Fruit fly (Drosophila melanogaster) whole organism, embryonic: ENCODE measurements around the gene mAChR-C.
A peak's percentile ranks its signal among the peaks of the same experiment; 100 is the strongest.

Source experiments
- B-H1 ChIP-seq: fragments of 200-800 bp; sonication (Bioruptor generic); IDR thresholded peaks from 3 replicates; pipeline ENCODE4 v1.3.6; 2022; ENCODE audit warnings: missing biosample characterization, missing genetic modification characterization
- CG10431 ChIP-seq: fragments of 200-800 bp; sonication (Bioruptor generic); optimal IDR thresholded peaks from 3 replicates; lab custom pipeline; 2018; ENCODE audit warnings: missing biosample characterization, mild to moderate bottlenecking, missing genetic modification characterization
- CG11723 ChIP-seq: fragments of 200-800 bp; sonication (Bioruptor generic); optimal IDR thresholded peaks from 2 replicates; lab custom pipeline; 2017; ENCODE audit warnings: missing biosample characterization, mild to moderate bottlenecking, missing genetic modification characterization
- CG15479 ChIP-seq: fragments of 200-800 bp; sonication (Bioruptor generic); optimal IDR thresholded peaks from 3 replicates; lab custom pipeline; 2019; ENCODE audit warnings: missing biosample characterization, mild to moderate bottlenecking, missing genetic modification characterization, moderate library complexity
- CG15514 ChIP-seq: fragments of 200-800 bp; sonication (Bioruptor generic); optimal IDR thresholded peaks from 3 replicates; lab custom pipeline; 2017; ENCODE audit warnings: missing biosample characterization, missing genetic modification characterization, mild to moderate bottlenecking, moderate library complexity, missing genetic modification reagents
- CG1603 ChIP-seq: fragments of 200-800 bp; sonication (Bioruptor generic); optimal IDR thresholded peaks from 2 replicates; lab custom pipeline; 2019; ENCODE audit warnings: missing biosample characterization, mild to moderate bottlenecking, missing genetic modification characterization, moderate library complexity
- CG3163 ChIP-seq: fragments of 200-800 bp; sonication (Bioruptor generic); optimal IDR thresholded peaks from 3 replicates; lab custom pipeline; 2016; ENCODE audit warnings: missing biosample characterization, missing genetic modification characterization
- CG4404 ChIP-seq: fragments of 200-800 bp; sonication (Bioruptor generic); IDR thresholded peaks from 2 replicates; pipeline ENCODE4 v1.3.6; 2022; ENCODE audit warnings: missing biosample characterization, missing genetic modification characterization
- CG8281 ChIP-seq: fragments of 200-800 bp; sonication (Bioruptor generic); optimal IDR thresholded peaks from 2 replicates; lab custom pipeline; 2018; ENCODE audit warnings: missing biosample characterization, mild to moderate bottlenecking, missing genetic modification characterization, moderate library complexity
- CG8290 ChIP-seq, 3 experiments: fragments of 200-800 bp; sonication (Bioruptor generic); optimal IDR thresholded peaks; 2 replicates each; lab custom pipeline; 2016 to 2019; ENCODE audit warnings: missing biosample characterization in 3 of 3, missing genetic modification characterization in 3 of 3, mild to moderate bottlenecking in 2 of 3, moderate library complexity in 1 of 3
- CG9797 ChIP-seq: fragments of 200-800 bp; sonication (Bioruptor generic); optimal IDR thresholded peaks from 3 replicates; lab custom pipeline; 2018; ENCODE audit warnings: missing biosample characterization, mild to moderate bottlenecking, missing genetic modification characterization
- Dbx ChIP-seq: fragments of 200-800 bp; sonication (Bioruptor generic); IDR thresholded peaks from 3 replicates; pipeline ENCODE4 v1.3.6; 2022; ENCODE audit warnings: missing biosample characterization, missing genetic modification characterization
- Deaf1 ChIP-seq: fragments of 200-800 bp; optimal IDR thresholded peaks from 3 replicates; lab custom pipeline; 2019; ENCODE audit warnings: missing biosample characterization, mild to moderate bottlenecking, missing genetic modification characterization, moderate library complexity
- Elba2 ChIP-seq: fragments of 200-800 bp; sonication (Bioruptor generic); optimal IDR thresholded peaks from 3 replicates; lab custom pipeline; 2016; ENCODE audit warnings: missing biosample characterization, missing genetic modification characterization
- Ets65A ChIP-seq: fragments of 200-800 bp; sonication (Bioruptor generic); peaks from one replicate; lab custom pipeline; 2016; ENCODE audit warnings: missing biosample characterization, missing genetic modification characterization
- Ets97D ChIP-seq: fragments of 200-800 bp; sonication (Bioruptor generic); optimal IDR thresholded peaks from 3 replicates; lab custom pipeline; 2016; ENCODE audit warnings: missing biosample characterization, missing genetic modification characterization
- H2.0 ChIP-seq: fragments of 200-800 bp; sonication (Bioruptor generic); IDR thresholded peaks from 2 replicates; pipeline ENCODE4 v1.3.6; 2022; ENCODE audit warnings: missing biosample characterization, missing genetic modification characterization
- NFAT ChIP-seq: fragments of 200-800 bp; sonication (Bioruptor generic); IDR thresholded peaks from 2 replicates; pipeline ENCODE4 v1.3.6; 2022; ENCODE audit warnings: missing biosample characterization, missing genetic modification characterization
- Opbp ChIP-seq: fragments of 200-800 bp; sonication (Bioruptor generic); IDR thresholded peaks from 3 replicates; pipeline ENCODE4 v1.3.6; 2022; ENCODE audit warnings: missing biosample characterization, missing genetic modification characterization; ENCODE audit not compliant: partially characterized antibody
- Side ChIP-seq: fragments of 200-800 bp; sonication (Bioruptor generic); optimal IDR thresholded peaks from 2 replicates; lab custom pipeline; 2016; ENCODE audit warnings: missing biosample characterization, missing genetic modification characterization
- Sin3A ChIP-seq: fragments of >200 bp; optimal IDR thresholded peaks from 2 replicates; lab custom pipeline; 2018
- Six4 ChIP-seq: fragments of 200-800 bp; sonication (Bioruptor generic); optimal IDR thresholded peaks from 2 replicates; lab custom pipeline; 2016; ENCODE audit warnings: missing biosample characterization, missing genetic modification characterization
- Tbp ChIP-seq: fragments of >200 bp; optimal IDR thresholded peaks from 2 replicates; lab custom pipeline; 2018; ENCODE audit warnings: missing biosample characterization, missing genetic modification characterization
- Trl ChIP-seq, 3 experiments: fragments of >200 bp in 2 of 3; fragments of 200-800 bp in 1 of 3; sonication (Bioruptor generic) in 1 of 3; optimal IDR thresholded peaks; 2 replicates in 1 of 3; 3 replicates in 2 of 3; lab custom pipeline; 2016 to 2017; ENCODE audit warnings: missing biosample characterization in 1 of 3, missing genetic modification characterization in 1 of 3
- Usf ChIP-seq: fragments of 200-800 bp; sonication (Bioruptor generic); optimal IDR thresholded peaks from 2 replicates; lab custom pipeline; 2017; ENCODE audit warnings: missing genotype, missing biosample characterization, missing genetic modification characterization
- YL-1 ChIP-seq: fragments of 200-800 bp; sonication (Bioruptor generic); optimal IDR thresholded peaks from 3 replicates; lab custom pipeline; 2017; ENCODE audit warnings: missing biosample characterization, mild to moderate bottlenecking, missing genetic modification characterization
- amos ChIP-seq: fragments of 200-800 bp; sonication (Bioruptor generic); IDR thresholded peaks from 2 replicates; pipeline ENCODE4 v1.3.6; 2022; ENCODE audit warnings: missing biosample characterization, missing genetic modification characterization; ENCODE audit not compliant: partially characterized antibody
- aop ChIP-seq: fragments of 200-800 bp; sonication (Bioruptor generic); IDR thresholded peaks from 2 replicates; pipeline ENCODE4 v1.3.6; 2022; ENCODE audit warnings: missing biosample characterization, missing genetic modification characterization
- ap ChIP-seq: fragments of 200-800 bp; sonication (Bioruptor generic); IDR thresholded peaks from 2 replicates; pipeline ENCODE4 v1.3.6; 2022; ENCODE audit warnings: missing biosample characterization, missing genetic modification characterization
- ato ChIP-seq: fragments of 200-800 bp; sonication (Bioruptor generic); IDR thresholded peaks from 2 replicates; pipeline ENCODE4 v1.3.6; 2022; ENCODE audit warnings: missing biosample characterization, missing genetic modification characterization; ENCODE audit not compliant: partially characterized antibody
- bsh ChIP-seq, 2 experiments: fragments of 200-800 bp; sonication (Bioruptor generic); optimal IDR thresholded peaks; 2 replicates each; lab custom pipeline; 2017 to 2018; ENCODE audit warnings: mild to moderate bottlenecking in 2 of 2, missing biosample characterization in 2 of 2, missing genetic modification characterization in 2 of 2, moderate library complexity in 1 of 2
- crol ChIP-seq: fragments of 200-800 bp; sonication (Bioruptor generic); IDR thresholded peaks from 2 replicates; pipeline ENCODE4 v1.3.6; 2022; ENCODE audit warnings: missing biosample characterization, missing genetic modification characterization
- dpn ChIP-seq, 2 experiments: fragments of 200-800 bp; sonication (Bioruptor generic); optimal IDR thresholded peaks; 3 replicates each; lab custom pipeline; 2016; ENCODE audit warnings: missing biosample characterization in 2 of 2, missing genetic modification characterization in 2 of 2
- dysf ChIP-seq: fragments of 200-800 bp; sonication (Bioruptor generic); IDR thresholded peaks from 3 replicates; pipeline ENCODE4 v1.3.6; 2022; ENCODE audit warnings: missing biosample characterization, missing genetic modification characterization
- ewg ChIP-seq: fragments of 200-800 bp; sonication (Bioruptor generic); optimal IDR thresholded peaks from 3 replicates; lab custom pipeline; 2017; ENCODE audit warnings: mild to moderate bottlenecking, missing biosample characterization, missing genetic modification reagents, missing genetic modification characterization
- eyg ChIP-seq: fragments of 200-800 bp; sonication (Bioruptor generic); optimal IDR thresholded peaks from 3 replicates; lab custom pipeline; 2016; ENCODE audit warnings: missing biosample characterization, missing genetic modification characterization
- h ChIP-seq: fragments of >200 bp; optimal IDR thresholded peaks from 2 replicates; lab custom pipeline; 2017
- nerfin-1 ChIP-seq: fragments of 200-800 bp; sonication (Bioruptor generic); optimal IDR thresholded peaks from 3 replicates; lab custom pipeline; 2019; ENCODE audit warnings: missing biosample characterization, mild to moderate bottlenecking, missing genetic modification characterization, moderate library complexity
- psq ChIP-seq: fragments of 200-800 bp; sonication (Bioruptor generic); optimal IDR thresholded peaks from 2 replicates; lab custom pipeline; 2017; ENCODE audit warnings: missing biosample characterization, missing genetic modification characterization
- repo ChIP-seq: fragments of 200-800 bp; sonication (Bioruptor generic); optimal IDR thresholded peaks from 2 replicates; lab custom pipeline; 2016; ENCODE audit warnings: missing biosample characterization, missing genetic modification characterization
- ro ChIP-seq: fragments of 200-800 bp; sonication (Bioruptor generic); IDR thresholded peaks from 2 replicates; pipeline ENCODE4 v1.3.6; 2022; ENCODE audit warnings: missing biosample characterization, missing genetic modification characterization
- scrt ChIP-seq: fragments of 200-800 bp; sonication (Bioruptor generic); optimal IDR thresholded peaks from 2 replicates; lab custom pipeline; 2018; ENCODE audit warnings: missing biosample characterization, mild to moderate bottlenecking, missing genetic modification characterization, moderate library complexity
- sens ChIP-seq: fragments of 200-800 bp; sonication (Bioruptor generic); peaks from one replicate; lab custom pipeline; 2016; ENCODE audit warnings: missing biosample characterization, missing genetic modification characterization
- sens-2 ChIP-seq: fragments of 200-800 bp; sonication (Bioruptor generic); IDR thresholded peaks from 2 replicates; pipeline ENCODE4 v1.3.6; 2022; ENCODE audit warnings: missing biosample characterization, missing genetic modification characterization
- sna ChIP-seq: fragments of 200-800 bp; sonication (Bioruptor generic); IDR thresholded peaks from 2 replicates; pipeline ENCODE4 v1.3.6; 2022; ENCODE audit warnings: missing biosample characterization, missing genetic modification characterization; ENCODE audit not compliant: partially characterized antibody
- so ChIP-seq: fragments of 200-800 bp; sonication (Bioruptor generic); IDR thresholded peaks from 3 replicates; pipeline ENCODE4 v1.3.6; 2022; ENCODE audit warnings: missing biosample characterization, missing genetic modification characterization
- stwl ChIP-seq: fragments of 200-800 bp; sonication (Bioruptor generic); optimal IDR thresholded peaks from 3 replicates; lab custom pipeline; 2018; ENCODE audit warnings: missing biosample characterization, mild to moderate bottlenecking, missing genetic modification characterization, moderate library complexity
- wor ChIP-seq: fragments of 200-800 bp; sonication (Bioruptor generic); IDR thresholded peaks from 2 replicates; pipeline ENCODE4 v1.3.6; 2022; ENCODE audit warnings: missing biosample characterization, missing genetic modification characterization
- zf30C ChIP-seq: fragments of 200-800 bp; sonication (Bioruptor generic); optimal IDR thresholded peaks from 3 replicates; lab custom pipeline; 2018; ENCODE audit warnings: missing biosample characterization, mild to moderate bottlenecking, missing genetic modification characterization

mAChR-C gene

dm6 chrX:6803312-6803794 lies 29.1 kb downstream of the mAChR-C start, which contains the start of the genes C3G and pod1 (continued):
- TF ChIP-seq CG8290 (GFP tag; optimal IDR thresholded peaks at IDR 0.05; lab: Kevin White, UChicago) (no peak), CG8290 (tag; optimal IDR thresholded peaks at IDR 0.05; lab: Kevin White, UChicago) (peak in 1 of 2 experiments; percentile 77), Deaf1 (no peak), CG10431 (GFP tag; lab: Kevin White, UChicago) (no peak)

DNA sequence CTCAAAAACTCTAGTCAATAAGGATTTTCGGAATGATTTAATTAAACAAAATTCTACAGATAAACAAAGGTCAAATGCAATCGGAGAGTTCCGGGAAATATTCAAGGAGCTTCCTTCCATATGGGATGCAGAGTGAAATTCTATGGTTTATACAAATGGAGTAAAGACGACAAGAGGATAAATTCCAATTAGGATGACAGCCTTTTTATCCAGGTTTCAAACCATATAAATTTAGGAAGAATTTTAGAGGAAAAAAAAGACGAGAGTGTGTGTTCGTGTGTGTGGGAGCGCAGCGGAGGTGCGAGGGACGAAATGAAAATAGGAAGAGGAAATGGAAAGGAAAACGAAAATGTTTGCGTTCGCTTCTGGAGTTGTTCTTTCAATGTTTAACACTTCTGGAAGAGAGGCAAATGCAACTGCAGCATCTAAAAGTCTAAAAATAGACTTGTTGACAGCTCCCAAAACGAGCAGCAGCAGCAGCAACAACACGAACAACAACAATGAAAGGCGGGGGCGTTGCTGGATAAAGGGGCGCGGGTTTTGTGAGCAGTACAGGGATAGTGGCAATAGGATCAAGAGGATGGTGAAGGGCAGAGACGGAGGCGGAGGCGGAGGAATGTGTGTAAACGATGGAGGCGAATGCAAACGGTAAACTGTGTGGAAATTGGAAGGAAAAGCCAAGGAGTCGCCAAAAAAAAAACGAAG lies 30.0 kb downstream of the mAChR-C start:
- TF ChIP-seq psq (GFP tag; lab: Kevin White, UChicago) (peak; percentile 1), aop (GFP tag; lab: Robert Waterston, UW) (0 out of 2 replicates have a peak, but pooled peaks have one; percentile 50), Side (GFP tag; lab: Kevin White, UChicago) (no peak), crol (GFP tag; lab: Robert Waterston, UW) (peak; percentile 95), CG3163 (GFP tag; lab: Kevin White, UChicago) (no peak), CG8281 (no peak), CG4404 (GFP tag; lab: Robert Waterston, UW) (no peak), Opbp (GFP tag; lab: Robert Waterston, UW) (no peak), scrt (GFP tag; lab: Kevin White, UChicago) (no peak), sna (no peak), CG15514 (GFP tag; lab: Kevin White, UChicago) (no peak), wor (no peak), amos (no peak), bsh (GFP tag; optimal IDR thresholded peaks at IDR 0.05; lab: Kevin White, UChicago) (no peak), stwl (tag; lab: Kevin White, UChicago) (peak; percentile 7), Usf (GFP tag; lab: Kevin White, UChicago) (no peak), CG11723 (GFP tag; lab: Kevin White, UChicago) (no peak), Tbp (GFP tag; lab: Kevin White, UChicago) (no peak), eyg (GFP tag; lab: Kevin White, UChicago) (no peak), dpn (GFP tag; optimal IDR thresholded peaks at IDR 0.05; lab: Kevin White, UChicago) (no peak), ap (GFP tag; lab: Robert Waterston, UW) (no peak), sens (GFP tag; lab: Kevin White, UChicago) (peak; percentile 22), ato (GFP tag; lab: Robert Waterston, UW) (no peak), CG1603 (tag; lab: Kevin White, UChicago) (no peak), ewg (GFP tag; lab: Kevin White, UChicago) (no peak), H2.0 (GFP tag; lab: Robert Waterston, UW) (no peak), CG15479 (GFP tag; lab: Kevin White, UChicago) (no peak), h (lab: Kevin White, UChicago) (no peak), sens-2 (GFP tag; lab: Robert Waterston, UW) (no peak), Ets65A (GFP tag; lab: Kevin White, UChicago) (peak; percentile 2), Dbx (no peak), B-H1 (no peak), YL-1 (GFP tag; lab: Kevin White, UChicago) (no peak), zf30C (GFP tag; lab: Kevin White, UChicago) (peak; percentile 18), dysf (GFP tag; lab: Robert Waterston, UW) (no peak), Six4 (GFP tag; lab: Kevin White, UChicago) (no peak), Ets97D (GFP tag; lab: Kevin White, UChicago) (no peak), Trl (optimal IDR thresholded peaks at IDR 0.05; lab: Kevin White, UChicago) (no peak), Trl (GFP tag; optimal IDR thresholded peaks at IDR 0.05; lab: Kevin White, UChicago) (no peak), Sin3A (lab: Kevin White, UChicago) (no peak), ro (no peak), nerfin-1 (no peak), repo (GFP tag; lab: Kevin White, UChicago) (no peak), Elba2 (GFP tag; lab: Kevin White, UChicago) (peak; percentile 38), so (GFP tag; lab: Robert Waterston, UW) (no peak), NFAT (no peak), CG9797 (GFP tag; lab: Kevin White, UChicago) (no peak)
